Fruit fly (Drosophila melanogaster) whole organism, embryonic: ENCODE results near the gene trv.

ENCODE experiments used
- CG1024 ChIP-seq: fragments of 200-800 bp; sonication (Bioruptor generic); IDR thresholded peaks from 2 replicates; pipeline ENCODE4 v1.3.6; 2022; ENCODE audit warnings: missing biosample characterization, missing genetic modification characterization
- CG10565 ChIP-seq: fragments of 200-800 bp; sonication (Bioruptor generic); optimal IDR thresholded peaks from 3 replicates; lab custom pipeline; 2016; ENCODE audit warnings: missing biosample characterization, mild to moderate bottlenecking, missing genetic modification characterization
- CG12104 ChIP-seq: fragments of 200-800 bp; sonication (Bioruptor generic); optimal IDR thresholded peaks from 3 replicates; lab custom pipeline; 2016; ENCODE audit warnings: missing biosample characterization, missing genetic modification characterization
- CG14667 ChIP-seq: fragments of 200-800 bp; sonication (Bioruptor generic); IDR thresholded peaks from 2 replicates; pipeline ENCODE4 v1.3.6; 2022; ENCODE audit warnings: missing biosample characterization, missing genetic modification characterization
- CG14710 ChIP-seq: fragments of 200-800 bp; sonication (Bioruptor generic); optimal IDR thresholded peaks from 3 replicates; lab custom pipeline; 2019; ENCODE audit warnings: missing biosample characterization, mild to moderate bottlenecking, missing genetic modification characterization, moderate library complexity
- CG15073 ChIP-seq: fragments of 200-800 bp; sonication (Bioruptor generic); optimal IDR thresholded peaks from 2 replicates; lab custom pipeline; 2016; ENCODE audit warnings: missing biosample characterization, missing genetic modification characterization
- CG15269 ChIP-seq: fragments of 200-800 bp; sonication (Bioruptor generic); optimal IDR thresholded peaks from 2 replicates; lab custom pipeline; 2018; ENCODE audit warnings: missing biosample characterization, mild to moderate bottlenecking, missing genetic modification characterization, moderate library complexity
- CG17568 ChIP-seq: fragments of 200-800 bp; sonication (Bioruptor generic); optimal IDR thresholded peaks from 2 replicates; lab custom pipeline; 2018; ENCODE audit warnings: missing biosample characterization, mild to moderate bottlenecking, missing genetic modification characterization, moderate library complexity
- CG2199 ChIP-seq: fragments of 200-800 bp; sonication (Bioruptor generic); IDR thresholded peaks from 3 replicates; pipeline ENCODE4 v1.3.6; 2022; ENCODE audit warnings: missing biosample characterization, missing genetic modification characterization
- CG30431 ChIP-seq: fragments of 200-800 bp; sonication (Bioruptor generic); optimal IDR thresholded peaks from 2 replicates; lab custom pipeline; 2017; ENCODE audit warnings: missing biosample characterization, missing genetic modification characterization
- CG3995 ChIP-seq: fragments of 200-800 bp; sonication (Bioruptor generic); optimal IDR thresholded peaks from 3 replicates; lab custom pipeline; 2016; ENCODE audit warnings: missing biosample characterization, missing genetic modification characterization
- CG43689 ChIP-seq: fragments of 200-800 bp; sonication (Bioruptor generic); IDR thresholded peaks from 2 replicates; pipeline ENCODE4 v1.3.6; 2022; ENCODE audit warnings: missing biosample characterization, missing genetic modification characterization
- CG4730 ChIP-seq: fragments of 200-800 bp; sonication (Bioruptor generic); IDR thresholded peaks from 2 replicates; pipeline ENCODE4 v1.3.6; 2022; ENCODE audit warnings: missing biosample characterization, missing genetic modification characterization
- CG4854 ChIP-seq: fragments of 200-800 bp; sonication (Bioruptor generic); optimal IDR thresholded peaks from 2 replicates; lab custom pipeline; 2016; ENCODE audit warnings: missing biosample characterization, missing genetic modification characterization, inconsistent platforms
- CG5245 ChIP-seq: fragments of 200-800 bp; sonication (Bioruptor generic); optimal IDR thresholded peaks from 3 replicates; lab custom pipeline; 2016; ENCODE audit warnings: missing biosample characterization, missing genetic modification characterization
- CG9609 ChIP-seq: fragments of 200-800 bp; sonication (Bioruptor generic); optimal IDR thresholded peaks from 3 replicates; lab custom pipeline; 2016; ENCODE audit warnings: missing biosample characterization, missing genetic modification characterization
- Fer3 ChIP-seq: fragments of 200-800 bp; sonication (Bioruptor generic); optimal IDR thresholded peaks from 2 replicates; lab custom pipeline; 2018; ENCODE audit warnings: missing biosample characterization, mild to moderate bottlenecking, missing genetic modification characterization, moderate library complexity
- Gug ChIP-seq: fragments of 200-800 bp; sonication (Bioruptor generic); IDR thresholded peaks from 4 replicates; pipeline ENCODE4 v1.3.6; 2022; ENCODE audit warnings: missing biosample characterization, missing genetic modification characterization
- H2.0 ChIP-seq: fragments of 200-800 bp; sonication (Bioruptor generic); IDR thresholded peaks from 2 replicates; pipeline ENCODE4 v1.3.6; 2022; ENCODE audit warnings: missing biosample characterization, missing genetic modification characterization
- HLHmδ ChIP-seq: fragments of 200-800 bp; sonication (Bioruptor generic); optimal IDR thresholded peaks from 2 replicates; lab custom pipeline; 2018; ENCODE audit warnings: missing biosample characterization, mild to moderate bottlenecking, missing genetic modification characterization, moderate library complexity
- HmgD ChIP-seq: fragments of 200-800 bp; sonication (Bioruptor generic); optimal IDR thresholded peaks from 3 replicates; lab custom pipeline; 2016; ENCODE audit warnings: missing biosample characterization, missing genetic modification characterization
- Hr51 ChIP-seq, 2 experiments: fragments of 200-800 bp; sonication (Bioruptor generic); optimal IDR thresholded peaks; 2 replicates in 1 of 2; 3 replicates in 1 of 2; lab custom pipeline; 2016 to 2018; ENCODE audit warnings: missing biosample characterization in 2 of 2, missing genetic modification characterization in 2 of 2, mild to moderate bottlenecking in 1 of 2, moderate library complexity in 1 of 2
- MBD-R2 ChIP-seq: fragments of 200-800 bp; sonication (Bioruptor generic); IDR thresholded peaks from 2 replicates; pipeline ENCODE4 v1.3.6; 2022; ENCODE audit warnings: missing biosample characterization, missing genetic modification characterization
- Max ChIP-seq: fragments of 200-800 bp; sonication (Bioruptor generic); optimal IDR thresholded peaks from 2 replicates; lab custom pipeline; 2016; ENCODE audit warnings: missing biosample characterization, mild to moderate bottlenecking, missing genetic modification characterization
- Mrtf ChIP-seq: fragments of 200-800 bp; sonication (Bioruptor generic); IDR thresholded peaks from 3 replicates; pipeline ENCODE4 v1.3.6; 2022; ENCODE audit warnings: missing biosample characterization, missing genetic modification characterization
- Nf-YB ChIP-seq: fragments of 200-800 bp; sonication (Bioruptor generic); optimal IDR thresholded peaks from 3 replicates; lab custom pipeline; 2019; ENCODE audit warnings: missing biosample characterization, mild to moderate bottlenecking, missing genetic modification characterization, moderate library complexity
- PHDP ChIP-seq: fragments of 200-800 bp; sonication (Bioruptor generic); optimal IDR thresholded peaks from 3 replicates; lab custom pipeline; 2018; ENCODE audit warnings: missing biosample characterization, mild to moderate bottlenecking, missing genetic modification characterization, moderate library complexity
- Side ChIP-seq: fragments of 200-800 bp; sonication (Bioruptor generic); optimal IDR thresholded peaks from 2 replicates; lab custom pipeline; 2016; ENCODE audit warnings: missing biosample characterization, missing genetic modification characterization
- Usf ChIP-seq: fragments of 200-800 bp; sonication (Bioruptor generic); optimal IDR thresholded peaks from 2 replicates; lab custom pipeline; 2017; ENCODE audit warnings: missing genotype, missing biosample characterization, missing genetic modification characterization
- ap ChIP-seq: fragments of 200-800 bp; sonication (Bioruptor generic); IDR thresholded peaks from 2 replicates; pipeline ENCODE4 v1.3.6; 2022; ENCODE audit warnings: missing biosample characterization, missing genetic modification characterization
- cad ChIP-seq: fragments of >200 bp; optimal IDR thresholded peaks from 2 replicates; lab custom pipeline; 2017; ENCODE audit warnings: missing biosample characterization, missing genetic modification characterization
- cwo ChIP-seq: fragments of 200-800 bp; sonication (Bioruptor generic); optimal IDR thresholded peaks from 3 replicates; lab custom pipeline; 2017; ENCODE audit warnings: missing biosample characterization, missing genetic modification characterization, mild to moderate bottlenecking, moderate library complexity, missing genetic modification reagents
- dmrt99B ChIP-seq: fragments of 200-800 bp; sonication (Bioruptor generic); optimal IDR thresholded peaks from 2 replicates; lab custom pipeline; 2018; ENCODE audit warnings: missing biosample characterization, mild to moderate bottlenecking, missing genetic modification characterization, moderate library complexity
- esg ChIP-seq: fragments of 200-800 bp; sonication (Bioruptor generic); conservative IDR thresholded peaks from 2 replicates; pipeline ENCODE4 v1.3.6; 2022; ENCODE audit warnings: missing biosample characterization, missing genetic modification characterization
- ewg ChIP-seq: fragments of 200-800 bp; sonication (Bioruptor generic); optimal IDR thresholded peaks from 3 replicates; lab custom pipeline; 2017; ENCODE audit warnings: mild to moderate bottlenecking, missing biosample characterization, missing genetic modification reagents, missing genetic modification characterization
- fd102C ChIP-seq: fragments of 200-800 bp; sonication (Bioruptor generic); optimal IDR thresholded peaks from 2 replicates; lab custom pipeline; 2018; ENCODE audit warnings: missing biosample characterization, mild to moderate bottlenecking, missing genetic modification characterization, moderate library complexity
- gem ChIP-seq: fragments of 200-800 bp; sonication (Bioruptor generic); optimal IDR thresholded peaks from 2 replicates; lab custom pipeline; 2019; ENCODE audit warnings: missing biosample characterization, mild to moderate bottlenecking, missing genetic modification characterization, moderate library complexity
- kni ChIP-seq: fragments of 200-800 bp; sonication (Bioruptor generic); optimal IDR thresholded peaks from 3 replicates; lab custom pipeline; 2017; ENCODE audit warnings: mild to moderate bottlenecking, missing biosample characterization, missing genetic modification reagents, missing genetic modification characterization
- lab ChIP-seq: fragments of 200-800 bp; sonication (Bioruptor generic); optimal IDR thresholded peaks from 3 replicates; lab custom pipeline; 2017; ENCODE audit warnings: missing biosample characterization, missing genetic modification characterization, mild to moderate bottlenecking, moderate library complexity, missing genetic modification reagents
- nerfin-1 ChIP-seq: fragments of 200-800 bp; sonication (Bioruptor generic); optimal IDR thresholded peaks from 3 replicates; lab custom pipeline; 2019; ENCODE audit warnings: missing biosample characterization, mild to moderate bottlenecking, missing genetic modification characterization, moderate library complexity
- pita ChIP-seq: fragments of 200-800 bp; sonication (Bioruptor generic); optimal IDR thresholded peaks from 2 replicates; lab custom pipeline; 2017; ENCODE audit warnings: missing biosample characterization, mild to moderate bottlenecking, missing genetic modification characterization
- ro ChIP-seq: fragments of 200-800 bp; sonication (Bioruptor generic); IDR thresholded peaks from 2 replicates; pipeline ENCODE4 v1.3.6; 2022; ENCODE audit warnings: missing biosample characterization, missing genetic modification characterization
- shn ChIP-seq: fragments of 200-800 bp; sonication (Bioruptor generic); optimal IDR thresholded peaks from 3 replicates; lab custom pipeline; 2016; ENCODE audit warnings: missing biosample characterization, missing genetic modification characterization
- ssp ChIP-seq: fragments of 200-800 bp; sonication (Bioruptor generic); IDR thresholded peaks from 2 replicates; pipeline ENCODE4 v1.3.6; 2022; ENCODE audit warnings: missing biosample characterization, missing genetic modification characterization
- tll ChIP-seq, 2 experiments: fragments of 200-800 bp in 1 of 2; fragments of >200 bp in 1 of 2; sonication (Bioruptor generic) in 1 of 2; optimal IDR thresholded peaks; 2 replicates each; lab custom pipeline; 2017 to 2019; ENCODE audit warnings: missing biosample characterization in 2 of 2, missing genetic modification characterization in 2 of 2, mild to moderate bottlenecking in 1 of 2, moderate library complexity in 1 of 2
- twi ChIP-seq: fragments of 200-800 bp; optimal IDR thresholded peaks from 2 replicates; lab custom pipeline; 2019; ENCODE audit warnings: missing biosample characterization, mild to moderate bottlenecking, missing genetic modification characterization, moderate library complexity
- wdn ChIP-seq: fragments of 200-800 bp; sonication (Bioruptor generic); IDR thresholded peaks from 2 replicates; pipeline ENCODE4 v1.3.6; 2022; ENCODE audit warnings: missing biosample characterization, missing genetic modification characterization
- zfh1 ChIP-seq: fragments of 200-800 bp; sonication (Bioruptor generic); IDR thresholded peaks from 3 replicates; pipeline ENCODE4 v1.3.6; 2022; ENCODE audit warnings: missing biosample characterization, missing genetic modification characterization

The trv gene

dm6 chr3R:27988647-27989430 is 37.6 kb upstream of the trv start (continued):
- TF ChIP-seq cad (GFP tag; lab: Kevin White, UChicago) (no peak), cwo (peak; percentile 81), dmrt99B (tag; lab: Kevin White, UChicago) (peak; percentile 39), ssp (GFP tag; lab: Robert Waterston, UW) (peak; percentile 30; the same call in 1 of the 2 replicates), MBD-R2 (GFP tag; lab: Robert Waterston, UW) (no peak), Hr51 (GFP tag; optimal IDR thresholded peaks at IDR 0.05; lab: Kevin White, UChicago) (peak in 1 of 2 experiments; percentile 36), CG12104 (GFP tag; lab: Kevin White, UChicago) (peak; percentile 33), CG4854 (GFP tag; lab: Kevin White, UChicago) (no peak), lab (GFP tag; lab: Kevin White, UChicago) (peak; percentile 19), ap (GFP tag; lab: Robert Waterston, UW) (no peak), CG10565 (GFP tag; lab: Kevin White, UChicago) (no peak), PHDP (tag; lab: Kevin White, UChicago) (peak; percentile 15), HmgD (GFP tag; lab: Kevin White, UChicago) (no peak), Usf (peak; percentile 13), CG2199 (GFP tag; lab: Robert Waterston, UW) (peak; percentile 47; the same call in 1 of the 3 replicates), kni (GFP tag; lab: Kevin White, UChicago) (peak; percentile 11), ewg (GFP tag; lab: Kevin White, UChicago) (peak; percentile 26), CG15073 (GFP tag; lab: Kevin White, UChicago) (no peak), CG14710 (tag; lab: Kevin White, UChicago) (peak; percentile 32), Mrtf (peak; percentile 38; the same call in 1 of the 3 replicates), CG4730 (peak; percentile 48), CG14667 (GFP tag; lab: Robert Waterston, UW) (peak; percentile 43), CG30431 (GFP tag; lab: Kevin White, UChicago) (peak; percentile 40), H2.0 (GFP tag; lab: Robert Waterston, UW) (peak; percentile 56), wdn (GFP tag; lab: Robert Waterston, UW) (peak; percentile 46; the same call in 1 of the 2 replicates), CG15269 (tag; lab: Kevin White, UChicago) (peak; percentile 7), Side (GFP tag; lab: Kevin White, UChicago) (peak; percentile 6), gem (tag; lab: Kevin White, UChicago) (peak; percentile 57), zfh1 (GFP tag; lab: Robert Waterston, UW) (peak; percentile 44; the same call in 2 of the 3 replicates)

dm6 chr3R:27990651-27991050 is 35.8 kb upstream of the trv start, which contains the start of gene CG4815:
Gene CG4815, minus strand, starts transcription at chr3R:27990751.
- no peak for TF ChIP-seq nerfin-1 (tag; lab: Kevin White, UChicago)
- no peak for TF ChIP-seq twi (tag; lab: Kevin White, UChicago)
- no peak for TF ChIP-seq esg (GFP tag; lab: Robert Waterston, UW)
- no peak for TF ChIP-seq lab (GFP tag; lab: Kevin White, UChicago)
- no peak for TF ChIP-seq shn (GFP tag; lab: Kevin White, UChicago)
- no peak for TF ChIP-seq ro (GFP tag; lab: Robert Waterston, UW)
- TF ChIP-seq Nf-YB (GFP tag; lab: Kevin White, UChicago): no peak
- no peak for TF ChIP-seq HLHmδ (GFP tag; lab: Kevin White, UChicago)
- TF ChIP-seq Max (GFP tag; lab: Kevin White, UChicago): no peak
- TF ChIP-seq CG3995: no peak
- TF ChIP-seq Gug (GFP tag; lab: Robert Waterston, UW): no peak
- no peak for TF ChIP-seq CG1024 (GFP tag; lab: Robert Waterston, UW)
- TF ChIP-seq tll (GFP tag; optimal IDR thresholded peaks at IDR 0.05; lab: Kevin White, UChicago): no peak
- no peak for TF ChIP-seq Fer3 (tag; lab: Kevin White, UChicago)
- no peak for TF ChIP-seq fd102C (GFP tag; lab: Kevin White, UChicago)
- TF ChIP-seq pita (GFP tag; lab: Kevin White, UChicago): no peak
- TF ChIP-seq CG43689 (GFP tag; lab: Robert Waterston, UW): no peak
- no peak for TF ChIP-seq CG17568 (GFP tag; lab: Kevin White, UChicago)
- no peak for TF ChIP-seq CG5245 (GFP tag; lab: Kevin White, UChicago)
- no peak for TF ChIP-seq CG9609 (GFP tag; lab: Kevin White, UChicago)
- TF ChIP-seq, all 482 proteins: peak for 0
